Worm (Caenorhabditis elegans) whole organism, late embryonic: ENCODE results near the gene pqn-16.

Experiments used
- Y22D7AL.16 ChIP-seq: sonication (generic microtip); optimal IDR thresholded peaks from 2 replicates; lab custom pipeline; 2016; ENCODE audit warnings: missing genetic modification characterization, missing compliant biosample characterization
- dmd-4 ChIP-seq: sonication (generic microtip); optimal IDR thresholded peaks from 2 replicates; lab custom pipeline; 2016; ENCODE audit warnings: borderline replicate concordance, missing genetic modification characterization, missing compliant biosample characterization
- ets-4 ChIP-seq: sonication (generic microtip); optimal IDR thresholded peaks from 2 replicates; lab custom pipeline; 2016; ENCODE audit warnings: missing genetic modification characterization, missing compliant biosample characterization
- nfya-1 ChIP-seq: sonication (generic microtip); optimal IDR thresholded peaks from 2 replicates; lab custom pipeline; 2017; ENCODE audit warnings: missing genetic modification characterization, mild to moderate bottlenecking, missing compliant biosample characterization, antibody characterized with exemption, moderate library complexity
- odd-2 ChIP-seq: sonication (generic microtip); optimal IDR thresholded peaks from 2 replicates; lab custom pipeline; 2017; ENCODE audit warnings: antibody characterized with exemption, mild to moderate bottlenecking, missing genetic modification characterization, missing compliant biosample characterization
- pax-1 ChIP-seq: fragments of 150-350 bp; optimal IDR thresholded peaks from 2 replicates; lab custom pipeline; 2014; ENCODE audit warnings: missing biosample characterization, missing genetic modification characterization
- pha-2 ChIP-seq: sonication (generic microtip); optimal IDR thresholded peaks from 2 replicates; lab custom pipeline; 2017; ENCODE audit warnings: mild to moderate bottlenecking, missing genetic modification characterization, missing compliant biosample characterization
- pqm-1 ChIP-seq: sonication (generic microtip); optimal IDR thresholded peaks from 2 replicates; lab custom pipeline; 2016; ENCODE audit warnings: missing genetic modification characterization, missing compliant biosample characterization
- rnt-1 ChIP-seq: sonication (generic microtip); optimal IDR thresholded peaks from 2 replicates; lab custom pipeline; 2016; ENCODE audit warnings: missing genetic modification characterization, missing compliant biosample characterization
- sox-2 ChIP-seq: fragments of 200-800 bp; sonication (Bioruptor generic); IDR thresholded peaks from 2 replicates; pipeline ENCODE4 v1.3.6; 2022; ENCODE audit warnings: missing genetic modification reagents, missing genetic modification characterization, missing compliant biosample characterization
- unc-55 ChIP-seq: sonication (generic microtip); optimal IDR thresholded peaks from 2 replicates; lab custom pipeline; 2017; ENCODE audit warnings: missing biosample characterization, missing genetic modification reagents, missing genetic modification characterization

- TF ChIP-seq odd-2 (tag; lab: Kevin White, UChicago), result no peak
- no peak for TF ChIP-seq ets-4 (tag; lab: Kevin White, UChicago)
- no peak for TF ChIP-seq sox-2
- no peak for TF ChIP-seq nfya-1 (tag; lab: Kevin White, UChicago)
- no peak for TF ChIP-seq rnt-1 (tag; lab: Kevin White, UChicago)
- TF ChIP-seq dmd-4 (tag; lab: Kevin White, UChicago), result no peak
- no peak for TF ChIP-seq pha-2 (tag; lab: Kevin White, UChicago)
- no peak for TF ChIP-seq pax-1 (tag; lab: Kevin White, UChicago)
- TF ChIP-seq pqm-1 (tag; lab: Kevin White, UChicago), result no peak
- no peak for TF ChIP-seq unc-55 (GFP tag; lab: Kevin White, UChicago)
- no peak for TF ChIP-seq Y22D7AL.16
Observed at ce11 chrV:9181669-9182250, 7.9 kb downstream of the pqn-16 start, which contains the start of gene ptr-1.
